Fruit fly (Drosophila melanogaster) whole organism, embryonic: ENCODE measurements around the gene CG8372.

ENCODE experiments used
- Atf3 ChIP-seq: fragments of 200-800 bp; sonication (Bioruptor generic); optimal IDR thresholded peaks from 3 replicates; lab custom pipeline; 2016; ENCODE audit warnings: missing biosample characterization, missing genetic modification characterization
- CG11456 ChIP-seq: fragments of 200-800 bp; sonication (Bioruptor generic); IDR thresholded peaks from 3 replicates; pipeline ENCODE4 v1.3.6; 2022; ENCODE audit warnings: missing biosample characterization, missing genetic modification characterization
- CG12104 ChIP-seq: fragments of 200-800 bp; sonication (Bioruptor generic); optimal IDR thresholded peaks from 3 replicates; lab custom pipeline; 2016; ENCODE audit warnings: missing biosample characterization, missing genetic modification characterization
- CG12299 ChIP-seq: fragments of 200-800 bp; sonication (Bioruptor generic); optimal IDR thresholded peaks from 2 replicates; lab custom pipeline; 2018; ENCODE audit warnings: missing biosample characterization, mild to moderate bottlenecking, missing genetic modification characterization
- CG12769 ChIP-seq: fragments of 200-800 bp; sonication (Bioruptor generic); optimal IDR thresholded peaks from 2 replicates; lab custom pipeline; 2019; ENCODE audit warnings: missing biosample characterization, mild to moderate bottlenecking, missing genetic modification characterization, moderate library complexity
- CG15011 ChIP-seq: fragments of 200-800 bp; sonication (Bioruptor generic); optimal IDR thresholded peaks from 3 replicates; lab custom pipeline; 2018; ENCODE audit warnings: missing biosample characterization, mild to moderate bottlenecking, missing genetic modification characterization
- CG1647 ChIP-seq: fragments of 200-800 bp; sonication (Bioruptor generic); optimal IDR thresholded peaks from 3 replicates; lab custom pipeline; 2016; ENCODE audit warnings: missing biosample characterization, missing genetic modification characterization
- CG16779 ChIP-seq: fragments of 200-800 bp; sonication (Bioruptor generic); IDR thresholded peaks from 2 replicates; pipeline ENCODE4 v1.3.6; 2022; ENCODE audit warnings: missing biosample characterization, missing genetic modification characterization
- CG16815 ChIP-seq: fragments of 200-800 bp; sonication (Bioruptor generic); optimal IDR thresholded peaks from 3 replicates; lab custom pipeline; 2017; ENCODE audit warnings: missing biosample characterization, mild to moderate bottlenecking, missing genetic modification characterization
- CG17802 ChIP-seq: fragments of 200-800 bp; sonication (Bioruptor generic); optimal IDR thresholded peaks from 2 replicates; lab custom pipeline; 2018; ENCODE audit warnings: missing biosample characterization, mild to moderate bottlenecking, missing genetic modification characterization, moderate library complexity
- CG2712 ChIP-seq: fragments of 200-800 bp; optimal IDR thresholded peaks from 3 replicates; lab custom pipeline; 2019; ENCODE audit warnings: missing biosample characterization, mild to moderate bottlenecking, missing genetic modification characterization, moderate library complexity
- CG3407 ChIP-seq: fragments of 200-800 bp; sonication (Bioruptor generic); optimal IDR thresholded peaks from 2 replicates; lab custom pipeline; 2018; ENCODE audit warnings: missing biosample characterization, mild to moderate bottlenecking, missing genetic modification characterization
- CG4360 ChIP-seq: fragments of 200-800 bp; sonication (Bioruptor generic); IDR thresholded peaks from 2 replicates; pipeline ENCODE4 v1.3.6; 2022; ENCODE audit warnings: missing biosample characterization, missing genetic modification characterization
- CG4404 ChIP-seq: fragments of 200-800 bp; sonication (Bioruptor generic); IDR thresholded peaks from 2 replicates; pipeline ENCODE4 v1.3.6; 2022; ENCODE audit warnings: missing biosample characterization, missing genetic modification characterization
- CG6272 ChIP-seq: fragments of 200-800 bp; sonication (Bioruptor generic); IDR thresholded peaks from 2 replicates; pipeline ENCODE4 v1.3.6; 2022; ENCODE audit warnings: missing biosample characterization, missing genetic modification characterization
- CG6683 ChIP-seq: fragments of 200-800 bp; sonication (Bioruptor generic); optimal IDR thresholded peaks from 2 replicates; lab custom pipeline; 2017; ENCODE audit warnings: missing biosample characterization, mild to moderate bottlenecking, missing genetic modification characterization, missing genetic modification reagents
- CG6813 ChIP-seq: fragments of 200-800 bp; sonication (Bioruptor generic); optimal IDR thresholded peaks from 2 replicates; lab custom pipeline; 2017; ENCODE audit warnings: missing biosample characterization, missing genetic modification characterization, mild to moderate bottlenecking, moderate library complexity, missing genetic modification reagents
- CG7556 ChIP-seq: fragments of 200-800 bp; sonication (Bioruptor generic); optimal IDR thresholded peaks from 2 replicates; lab custom pipeline; 2017; ENCODE audit warnings: missing biosample characterization, mild to moderate bottlenecking, missing genetic modification characterization
- CG7745 ChIP-seq: fragments of 200-800 bp; sonication (Bioruptor generic); optimal IDR thresholded peaks from 2 replicates; lab custom pipeline; 2018; ENCODE audit warnings: missing biosample characterization, mild to moderate bottlenecking, missing genetic modification characterization, moderate library complexity
- CG8281 ChIP-seq: fragments of 200-800 bp; sonication (Bioruptor generic); optimal IDR thresholded peaks from 2 replicates; lab custom pipeline; 2018; ENCODE audit warnings: missing biosample characterization, mild to moderate bottlenecking, missing genetic modification characterization, moderate library complexity
- CG8290 ChIP-seq, 3 experiments: fragments of 200-800 bp; sonication (Bioruptor generic); optimal IDR thresholded peaks; 2 replicates each; lab custom pipeline; 2016 to 2019; ENCODE audit warnings: missing biosample characterization in 3 of 3, missing genetic modification characterization in 3 of 3, mild to moderate bottlenecking in 2 of 3, moderate library complexity in 1 of 3
- CG8765 ChIP-seq: fragments of 200-800 bp; sonication (Bioruptor generic); IDR thresholded peaks from 2 replicates; pipeline ENCODE4 v1.3.6; 2022; ENCODE audit warnings: missing biosample characterization, missing genetic modification characterization
- CTCF ChIP-seq: fragments of 200-800 bp; sonication (Bioruptor generic); optimal IDR thresholded peaks from 2 replicates; lab custom pipeline; 2017; ENCODE audit warnings: missing biosample characterization, mild to moderate bottlenecking, missing genetic modification characterization, moderate library complexity
- CrebB ChIP-seq: fragments of 200-800 bp; sonication (Bioruptor generic); optimal IDR thresholded peaks from 3 replicates; lab custom pipeline; 2018; ENCODE audit warnings: missing biosample characterization, mild to moderate bottlenecking, missing genetic modification characterization
- D19A ChIP-seq: fragments of 200-800 bp; optimal IDR thresholded peaks from 3 replicates; lab custom pipeline; 2019; ENCODE audit warnings: missing biosample characterization, mild to moderate bottlenecking, missing genetic modification characterization, moderate library complexity
- Deaf1 ChIP-seq: fragments of 200-800 bp; optimal IDR thresholded peaks from 3 replicates; lab custom pipeline; 2019; ENCODE audit warnings: missing biosample characterization, mild to moderate bottlenecking, missing genetic modification characterization, moderate library complexity
- HmgD ChIP-seq: fragments of 200-800 bp; sonication (Bioruptor generic); optimal IDR thresholded peaks from 3 replicates; lab custom pipeline; 2016; ENCODE audit warnings: missing biosample characterization, missing genetic modification characterization
- Jarid2 ChIP-seq: fragments of 200-800 bp; sonication (Bioruptor generic); optimal IDR thresholded peaks from 3 replicates; lab custom pipeline; 2017; ENCODE audit warnings: mild to moderate bottlenecking, missing biosample characterization, missing genetic modification reagents, missing genetic modification characterization
- Lpt ChIP-seq: fragments of >200 bp; optimal IDR thresholded peaks from 2 replicates; lab custom pipeline; 2018; ENCODE audit warnings: missing biosample characterization, missing genetic modification characterization
- Pdp1 ChIP-seq, 2 experiments: fragments of 200-800 bp; sonication (Bioruptor generic); optimal IDR thresholded peaks; 3 replicates each; lab custom pipeline; 2016; ENCODE audit warnings: missing biosample characterization in 2 of 2, missing genetic modification characterization in 2 of 2, mild to moderate bottlenecking in 1 of 2, moderate library complexity in 1 of 2
- Ptx1 ChIP-seq: fragments of 200-800 bp; sonication (Bioruptor generic); IDR thresholded peaks from 2 replicates; pipeline ENCODE4 v1.3.6; 2022; ENCODE audit warnings: missing biosample characterization, missing genetic modification characterization
- Side ChIP-seq: fragments of 200-800 bp; sonication (Bioruptor generic); optimal IDR thresholded peaks from 2 replicates; lab custom pipeline; 2016; ENCODE audit warnings: missing biosample characterization, missing genetic modification characterization
- Usf ChIP-seq: fragments of 200-800 bp; sonication (Bioruptor generic); optimal IDR thresholded peaks from 2 replicates; lab custom pipeline; 2017; ENCODE audit warnings: missing genotype, missing biosample characterization, missing genetic modification characterization
- Vsx1 ChIP-seq: fragments of 200-800 bp; sonication (Bioruptor generic); optimal IDR thresholded peaks from 2 replicates; lab custom pipeline; 2017; ENCODE audit warnings: missing biosample characterization, mild to moderate bottlenecking, missing genetic modification characterization, missing genetic modification reagents
- br ChIP-seq: fragments of >200 bp; optimal IDR thresholded peaks from 2 replicates; lab custom pipeline; 2017
- cas ChIP-seq: fragments of 200-800 bp; sonication (Bioruptor generic); IDR thresholded peaks from 2 replicates; pipeline ENCODE4 v1.3.6; 2022; ENCODE audit warnings: missing biosample characterization, missing genetic modification characterization
- cwo ChIP-seq: fragments of 200-800 bp; sonication (Bioruptor generic); optimal IDR thresholded peaks from 3 replicates; lab custom pipeline; 2017; ENCODE audit warnings: missing biosample characterization, missing genetic modification characterization, mild to moderate bottlenecking, moderate library complexity, missing genetic modification reagents
- dm ChIP-seq: fragments of 200-800 bp; sonication (Bioruptor generic); optimal IDR thresholded peaks from 3 replicates; lab custom pipeline; 2016; ENCODE audit warnings: missing biosample characterization, missing genetic modification characterization
- en ChIP-seq: fragments of 200-800 bp; sonication (Bioruptor generic); optimal IDR thresholded peaks from 2 replicates; lab custom pipeline; 2016; ENCODE audit warnings: missing biosample characterization, missing genetic modification characterization
- her ChIP-seq: fragments of 200-800 bp; sonication (Bioruptor generic); optimal IDR thresholded peaks from 2 replicates; lab custom pipeline; 2016; ENCODE audit warnings: missing biosample characterization, missing genetic modification characterization
- jing ChIP-seq: fragments of 200-800 bp; sonication (Bioruptor generic); optimal IDR thresholded peaks from 2 replicates; lab custom pipeline; 2018; ENCODE audit warnings: missing biosample characterization, mild to moderate bottlenecking, missing genetic modification characterization
- odd ChIP-seq: fragments of 200-800 bp; sonication (Bioruptor generic); optimal IDR thresholded peaks from 2 replicates; lab custom pipeline; 2017; ENCODE audit warnings: missing biosample characterization, mild to moderate bottlenecking, missing genetic modification characterization
- p53 ChIP-seq: fragments of 200-800 bp; sonication (Bioruptor generic); optimal IDR thresholded peaks from 2 replicates; lab custom pipeline; 2016; ENCODE audit warnings: missing biosample characterization, missing genetic modification characterization
- pan ChIP-seq, 4 experiments: fragments of >200 bp in 3 of 4; fragments of 200-800 bp in 1 of 4; sonication (Bioruptor generic) in 1 of 4; optimal IDR thresholded peaks in 3 of 4; IDR thresholded peaks in 1 of 4; 2 replicates each; pipeline versions ENCODE4 v1.3.6 to Lab custom; 2017 to 2022; ENCODE audit warnings: missing biosample characterization in 2 of 4, missing genetic modification characterization in 2 of 4, mixed read lengths in 1 of 4
- pho ChIP-seq: fragments of 200-800 bp; sonication (Bioruptor generic); optimal IDR thresholded peaks from 2 replicates; lab custom pipeline; 2016; ENCODE audit warnings: missing biosample characterization, missing genetic modification characterization
- run ChIP-seq: fragments of 200-800 bp; sonication (Bioruptor generic); optimal IDR thresholded peaks from 3 replicates; lab custom pipeline; 2018; ENCODE audit warnings: missing biosample characterization, mild to moderate bottlenecking, missing genetic modification characterization
- sima ChIP-seq: fragments of 200-800 bp; sonication (Bioruptor generic); optimal IDR thresholded peaks from 2 replicates; lab custom pipeline; 2016; ENCODE audit warnings: missing biosample characterization, missing genetic modification characterization
- stc ChIP-seq: fragments of 200-800 bp; sonication (Bioruptor generic); IDR thresholded peaks from 2 replicates; pipeline ENCODE4 v1.3.6; 2022; ENCODE audit warnings: missing biosample characterization, missing genetic modification characterization
- tin ChIP-seq: fragments of 200-800 bp; sonication (Bioruptor generic); optimal IDR thresholded peaks from 3 replicates; lab custom pipeline; 2016; ENCODE audit warnings: missing biosample characterization, missing genetic modification characterization
- twi ChIP-seq: fragments of 200-800 bp; optimal IDR thresholded peaks from 2 replicates; lab custom pipeline; 2019; ENCODE audit warnings: missing biosample characterization, mild to moderate bottlenecking, missing genetic modification characterization, moderate library complexity
- vnd ChIP-seq: fragments of 200-800 bp; sonication (Bioruptor generic); IDR thresholded peaks from 3 replicates; pipeline ENCODE4 v1.3.6; 2022; ENCODE audit warnings: missing biosample characterization, missing genetic modification characterization; ENCODE audit not compliant: partially characterized antibody
- zfh1 ChIP-seq: fragments of 200-800 bp; sonication (Bioruptor generic); IDR thresholded peaks from 3 replicates; pipeline ENCODE4 v1.3.6; 2022; ENCODE audit warnings: missing biosample characterization, missing genetic modification characterization

Gene CG8372

DNA sequence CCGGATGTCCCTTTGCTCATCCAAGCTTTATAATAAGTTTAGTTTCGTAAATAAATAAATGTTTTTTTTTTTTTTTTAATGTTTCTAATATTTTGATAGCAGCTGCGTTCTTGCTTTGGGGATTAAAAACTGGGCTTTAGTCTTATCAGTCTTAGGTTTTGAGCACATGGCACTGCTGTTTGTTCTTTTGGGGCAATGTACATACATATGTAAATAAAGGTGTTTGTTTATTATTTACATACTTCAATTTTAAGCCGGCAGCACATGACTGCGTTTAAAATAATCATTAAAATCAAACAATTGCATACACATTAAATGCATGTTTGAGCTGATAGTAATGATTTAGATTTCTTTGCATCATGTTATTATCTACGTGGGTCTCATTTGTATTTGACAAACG lies 48.5 kb downstream of the CG8372 start (continued):
- TF ChIP-seq CG6272 (GFP tag; lab: Robert Waterston, UW) (no peak), CG1647 (GFP tag; lab: Kevin White, UChicago) (peak; percentile 78), CG4404 (GFP tag; lab: Robert Waterston, UW) (no peak), Side (peak; percentile 62), CG7556 (peak; percentile 82), dm (peak; percentile 39), CrebB (tag; lab: Kevin White, UChicago) (peak; percentile 84), CG3407 (GFP tag; lab: Kevin White, UChicago) (peak; percentile 96), Atf3 (peak; percentile 69), cwo (GFP tag; lab: Kevin White, UChicago) (peak; percentile 53), cas (GFP tag; lab: Robert Waterston, UW) (no peak), CG16815 (GFP tag; lab: Kevin White, UChicago) (peak; percentile 40), Usf (GFP tag; lab: Kevin White, UChicago) (no peak), zfh1 (GFP tag; lab: Robert Waterston, UW) (peak; percentile 88), CG2712 (peak; percentile 84), en (GFP tag; lab: Kevin White, UChicago) (peak; percentile 76), sima (GFP tag; lab: Kevin White, UChicago) (peak; percentile 50), twi (tag; lab: Kevin White, UChicago) (peak; percentile 81), CTCF (GFP tag; lab: Kevin White, UChicago) (peak; percentile 40), jing (peak; percentile 55), Deaf1 (tag; lab: Kevin White, UChicago) (no peak), vnd (GFP tag; lab: Robert Waterston, UW) (no peak), HmgD (no peak), p53 (GFP tag; lab: Kevin White, UChicago) (peak; percentile 18), her (GFP tag; lab: Kevin White, UChicago) (peak; percentile 29), CG8290 (GFP tag; optimal IDR thresholded peaks at IDR 0.05; lab: Kevin White, UChicago) (peak; percentile 70), CG8290 (tag; optimal IDR thresholded peaks at IDR 0.05; lab: Kevin White, UChicago) (peak; percentile 76 to 87), CG17802 (peak; percentile 37), CG15011 (peak; percentile 76), CG4360 (GFP tag; lab: Robert Waterston, UW) (peak; percentile 69), Pdp1 (GFP tag; optimal IDR thresholded peaks at IDR 0.05; lab: Kevin White, UChicago) (peak; percentile 29 to 63), odd (GFP tag; lab: Kevin White, UChicago) (peak; percentile 78), br (no peak), Lpt (GFP tag; lab: Kevin White, UChicago) (no peak)

dm6 chr2L:8163588-8164166 lies 49.0 kb downstream of the CG8372 start:
- peak; percentile 33 for TF ChIP-seq Vsx1 (GFP tag; lab: Kevin White, UChicago)
- TF ChIP-seq CG6813 (GFP tag; lab: Kevin White, UChicago) = peak; percentile 9
- no peak for TF ChIP-seq D19A (tag; lab: Kevin White, UChicago)
- TF ChIP-seq pho = no peak
- no peak for TF ChIP-seq CG12104 (GFP tag; lab: Kevin White, UChicago)
- TF ChIP-seq CG7745 (tag; lab: Kevin White, UChicago) = peak; percentile 2
- TF ChIP-seq CG8765 (GFP tag; lab: Robert Waterston, UW) = no peak
- TF ChIP-seq pan (optimal IDR thresholded peaks at IDR 0.05; lab: Kevin White, UChicago) = no peak
- no peak for TF ChIP-seq pan (GFP tag; optimal IDR thresholded peaks at IDR 0.05 in 1 of 2, IDR thresholded peaks at IDR 0.05 in 1 of 2)
- TF ChIP-seq CG6683 = no peak
- TF ChIP-seq CG12769 (tag; lab: Kevin White, UChicago) = peak; percentile 70
- peak; percentile 37 for TF ChIP-seq run (tag; lab: Kevin White, UChicago)
- no peak for TF ChIP-seq CG12299 (tag; lab: Kevin White, UChicago)
- TF ChIP-seq Ptx1 (GFP tag; lab: Robert Waterston, UW) = no peak
- TF ChIP-seq CG11456 (GFP tag; lab: Robert Waterston, UW) = no peak
- peak; percentile 9 for TF ChIP-seq CG8281 (tag; lab: Kevin White, UChicago)
- no peak for TF ChIP-seq stc
- no peak for TF ChIP-seq Jarid2 (GFP tag; lab: Kevin White, UChicago)
- no peak for TF ChIP-seq tin
- TF ChIP-seq CG16779 (GFP tag; lab: Robert Waterston, UW) = no peak
- TF ChIP-seq CG7556 = no peak
